Worm (Caenorhabditis elegans) whole organism, late embryonic: ENCODE data around the gene noca-1.

Experiments
- F13H6.1 ChIP-seq: sonication (generic microtip); optimal IDR thresholded peaks from 2 replicates; lab custom pipeline; 2016; ENCODE audit warnings: missing genetic modification characterization, missing compliant biosample characterization
- K02D7.2 ChIP-seq: sonication (generic microtip); optimal IDR thresholded peaks from 2 replicates; lab custom pipeline; 2017; ENCODE audit warnings: mild to moderate bottlenecking, missing genetic modification characterization, missing compliant biosample characterization
- T23F11.4 ChIP-seq: fragments of 200-800 bp; sonication (Bioruptor generic); optimal IDR thresholded peaks from 2 replicates; lab custom pipeline; 2018; ENCODE audit warnings: mild to moderate bottlenecking, missing genetic modification characterization, missing compliant biosample characterization
- ama-1 ChIP-seq: fragments of 150-350 bp; optimal IDR thresholded peaks from 2 replicates; lab custom pipeline; 2014
- ceh-14 ChIP-seq: sonication (generic microtip); optimal IDR thresholded peaks from 2 replicates; lab custom pipeline; 2016; ENCODE audit warnings: missing genotype, missing genetic modification characterization, missing compliant biosample characterization
- ceh-18 ChIP-seq: sonication (generic microtip); optimal IDR thresholded peaks from 2 replicates; lab custom pipeline; 2016; ENCODE audit warnings: missing genetic modification characterization, missing compliant biosample characterization
- ceh-19 ChIP-seq: fragments of 200-800 bp; sonication (Bioruptor generic); optimal IDR thresholded peaks from 2 replicates; lab custom pipeline; 2018; ENCODE audit warnings: mild to moderate bottlenecking, missing genetic modification characterization, missing compliant biosample characterization
- ceh-2 ChIP-seq: sonication (generic microtip); optimal IDR thresholded peaks from 2 replicates; lab custom pipeline; 2016; ENCODE audit warnings: missing genotype, missing genetic modification characterization, missing compliant biosample characterization
- ceh-24 ChIP-seq: sonication (generic microtip); optimal IDR thresholded peaks from 2 replicates; lab custom pipeline; 2016; ENCODE audit warnings: mild to moderate bottlenecking, missing genetic modification characterization, missing compliant biosample characterization
- ceh-30 ChIP-seq: fragments of 150-350 bp; optimal IDR thresholded peaks from 2 replicates; lab custom pipeline; 2014; ENCODE audit warnings: missing biosample characterization, missing genetic modification characterization
- ceh-48 ChIP-seq: sonication (generic microtip); optimal IDR thresholded peaks from 2 replicates; lab custom pipeline; 2016; ENCODE audit warnings: missing genetic modification characterization, inconsistent platforms, missing compliant biosample characterization
- ceh-6 ChIP-seq: fragments of 200-800 bp; sonication (Bioruptor generic); optimal IDR thresholded peaks from 2 replicates; lab custom pipeline; 2018; ENCODE audit warnings: mild to moderate bottlenecking, missing genetic modification characterization, missing compliant biosample characterization
- ceh-9 ChIP-seq: sonication (generic microtip); optimal IDR thresholded peaks from 2 replicates; lab custom pipeline; 2016; ENCODE audit warnings: mild to moderate bottlenecking, missing genetic modification characterization, inconsistent platforms, missing compliant biosample characterization
- elt-4 ChIP-seq: sonication (generic microtip); optimal IDR thresholded peaks from 2 replicates; lab custom pipeline; 2016; ENCODE audit warnings: missing genetic modification characterization, missing compliant biosample characterization
- ets-4 ChIP-seq: sonication (generic microtip); optimal IDR thresholded peaks from 2 replicates; lab custom pipeline; 2016; ENCODE audit warnings: missing genetic modification characterization, missing compliant biosample characterization
- fax-1 ChIP-seq: sonication (generic microtip); optimal IDR thresholded peaks from 2 replicates; lab custom pipeline; 2016; ENCODE audit warnings: missing genotype, missing genetic modification characterization, missing compliant biosample characterization
- fkh-10 ChIP-seq: fragments of 150-350 bp; optimal IDR thresholded peaks from 2 replicates; lab custom pipeline; 2014; ENCODE audit warnings: missing biosample characterization, missing genetic modification reagents, missing genetic modification characterization
- hlh-30 ChIP-seq: sonication (generic microtip); optimal IDR thresholded peaks from 2 replicates; lab custom pipeline; 2017; ENCODE audit warnings: antibody characterized with exemption, missing genetic modification characterization, missing compliant biosample characterization; ENCODE audit not compliant: insufficient read depth
- hlh-8 ChIP-seq: sonication (generic microtip); optimal IDR thresholded peaks from 2 replicates; lab custom pipeline; 2016; ENCODE audit warnings: missing genotype, missing genetic modification characterization, missing compliant biosample characterization
- madf-2 ChIP-seq: sonication (generic microtip); optimal IDR thresholded peaks from 2 replicates; lab custom pipeline; 2017; ENCODE audit warnings: missing genetic modification characterization, missing compliant biosample characterization
- nfya-1 ChIP-seq: sonication (generic microtip); optimal IDR thresholded peaks from 2 replicates; lab custom pipeline; 2017; ENCODE audit warnings: missing genetic modification characterization, mild to moderate bottlenecking, missing compliant biosample characterization, antibody characterized with exemption, moderate library complexity
- nhr-232 ChIP-seq: sonication (generic microtip); optimal IDR thresholded peaks from 2 replicates; lab custom pipeline; 2016; ENCODE audit warnings: missing genetic modification characterization, missing compliant biosample characterization
- odd-2 ChIP-seq: sonication (generic microtip); optimal IDR thresholded peaks from 2 replicates; lab custom pipeline; 2017; ENCODE audit warnings: antibody characterized with exemption, mild to moderate bottlenecking, missing genetic modification characterization, missing compliant biosample characterization
- pat-9 ChIP-seq: fragments of 200-800 bp; sonication (Bioruptor generic); optimal IDR thresholded peaks from 2 replicates; lab custom pipeline; 2018; ENCODE audit warnings: mild to moderate bottlenecking, missing genetic modification characterization, moderate library complexity, missing compliant biosample characterization
- pha-2 ChIP-seq: sonication (generic microtip); optimal IDR thresholded peaks from 2 replicates; lab custom pipeline; 2017; ENCODE audit warnings: mild to moderate bottlenecking, missing genetic modification characterization, missing compliant biosample characterization
- ref-2 ChIP-seq: sonication (generic microtip); optimal IDR thresholded peaks from 2 replicates; lab custom pipeline; 2016; ENCODE audit warnings: missing genetic modification characterization, missing compliant biosample characterization
- sox-4 ChIP-seq: sonication (generic microtip); optimal IDR thresholded peaks from 2 replicates; lab custom pipeline; 2017; ENCODE audit warnings: mild to moderate bottlenecking, missing genetic modification characterization, inconsistent platforms, missing compliant biosample characterization
- syd-9 ChIP-seq: sonication (generic microtip); optimal IDR thresholded peaks from 2 replicates; lab custom pipeline; 2016; ENCODE audit warnings: mild to moderate bottlenecking, missing genetic modification characterization, moderate library complexity, missing compliant biosample characterization
- tbx-2 ChIP-seq: sonication (generic microtip); optimal IDR thresholded peaks from 2 replicates; lab custom pipeline; 2016; ENCODE audit warnings: missing genetic modification characterization, missing compliant biosample characterization
- unc-3 ChIP-seq, 2 experiments: fragments of 200-800 bp in 1 of 2; sonication (Bioruptor generic) in 1 of 2; sonication (generic microtip) in 1 of 2; conservative IDR thresholded peaks in 1 of 2; optimal IDR thresholded peaks in 1 of 2; 2 replicates each; pipeline versions ENCODE4 v1.3.6 to Lab custom; 2016 to 2022; ENCODE audit warnings: missing compliant biosample characterization in 2 of 2, missing genetic modification characterization in 2 of 2, missing genetic modification reagents in 1 of 2
- unc-55 ChIP-seq: sonication (generic microtip); optimal IDR thresholded peaks from 2 replicates; lab custom pipeline; 2017; ENCODE audit warnings: missing biosample characterization, missing genetic modification reagents, missing genetic modification characterization
- ztf-16 ChIP-seq: sonication (generic microtip); optimal IDR thresholded peaks from 2 replicates; lab custom pipeline; 2017; ENCODE audit warnings: missing genetic modification characterization, missing compliant biosample characterization

The noca-1 gene

DNA sequence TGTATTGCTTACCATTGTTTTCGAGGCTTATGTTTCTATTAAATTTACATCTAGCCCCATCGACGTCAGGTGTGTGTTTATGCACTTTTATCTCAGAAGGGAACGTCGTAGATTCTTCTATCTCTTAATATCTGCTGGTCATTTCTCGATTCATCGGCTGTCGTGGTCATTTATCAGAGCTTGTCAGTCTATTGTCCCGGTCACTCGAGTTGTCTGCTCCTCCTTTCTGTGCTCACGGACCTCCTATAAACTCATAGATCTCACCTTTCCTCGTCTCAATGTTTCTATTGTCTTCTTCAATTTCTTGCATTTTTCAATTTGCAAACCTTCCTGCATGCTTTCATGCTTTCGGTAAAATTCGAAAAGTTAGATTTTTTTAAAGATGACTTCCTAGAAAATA, 1.5 kb downstream of the noca-1 start:
- no peak for TF ChIP-seq ref-2 (tag; lab: Kevin White, UChicago)
- TF ChIP-seq ceh-2: no peak
- TF ChIP-seq ceh-9 (tag; lab: Kevin White, UChicago): no peak
- no peak for TF ChIP-seq nfya-1 (tag; lab: Kevin White, UChicago)
- TF ChIP-seq unc-55 (GFP tag; lab: Kevin White, UChicago): peak; percentile 82
- TF ChIP-seq ceh-30 (tag; lab: Kevin White, UChicago): no peak

DNA sequence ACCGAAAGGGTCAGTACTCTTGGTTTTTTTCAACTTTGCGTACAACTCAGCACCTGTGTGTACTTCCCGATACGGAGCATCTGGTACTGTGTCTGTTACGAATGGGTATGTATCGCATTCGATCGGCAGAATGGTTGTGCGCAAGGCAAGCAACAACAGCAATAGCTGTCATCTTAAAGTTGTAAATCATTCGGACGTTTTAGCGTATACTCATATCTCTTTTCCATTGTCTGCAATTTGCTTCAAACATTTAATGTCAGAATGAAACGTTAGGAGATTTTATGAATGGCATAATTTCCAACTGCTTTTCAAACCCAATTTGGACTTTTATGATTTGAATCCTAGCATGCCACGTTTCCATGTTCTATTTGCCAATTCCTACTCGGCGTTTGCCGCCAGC, 4.4 kb downstream of the noca-1 start:
- peak; percentile 72 for TF ChIP-seq unc-55 (GFP tag; lab: Kevin White, UChicago)
- TF ChIP-seq ztf-16 (tag; lab: Kevin White, UChicago): no peak

DNA sequence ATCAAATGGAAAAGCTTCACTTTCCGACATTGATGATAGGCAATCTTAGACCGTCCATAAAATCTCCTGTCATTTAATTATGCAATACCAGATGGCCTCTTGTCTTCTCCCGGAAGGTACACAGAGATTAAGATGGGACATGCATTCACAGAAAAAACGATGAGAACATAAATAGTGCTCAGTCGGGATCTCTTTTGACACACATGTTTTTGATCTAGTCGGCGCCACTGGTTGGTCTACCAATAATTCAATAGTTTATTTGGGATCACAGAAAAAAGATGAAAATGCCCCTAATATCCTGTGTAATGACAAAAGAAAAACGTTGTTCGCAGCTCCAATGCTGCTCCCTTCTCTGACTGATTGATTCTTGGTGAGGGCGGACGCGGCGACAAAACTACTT, 8.3 kb downstream of the noca-1 start:
- TF ChIP-seq syd-9 (tag; lab: Kevin White, UChicago) (no peak), sox-4 (tag; lab: Kevin White, UChicago) (no peak), pha-2 (tag; lab: Kevin White, UChicago) (no peak), ets-4 (tag; lab: Kevin White, UChicago) (no peak), T23F11.4 (GFP tag; lab: Kevin White, UChicago) (no peak), ceh-19 (GFP tag; lab: Kevin White, UChicago) (no peak), ceh-9 (tag; lab: Kevin White, UChicago) (no peak), ceh-6 (GFP tag; lab: Kevin White, UChicago) (no peak), pat-9 (tag; lab: Kevin White, UChicago) (no peak), unc-3 (GFP tag; conservative IDR thresholded peaks at IDR 0.05; lab: Robert Waterston, UW) (no peak), unc-3 (tag; optimal IDR thresholded peaks at IDR 0.05; lab: Kevin White, UChicago) (no peak), K02D7.2 (no peak), fax-1 (tag; lab: Kevin White, UChicago) (no peak), F13H6.1 (tag; lab: Kevin White, UChicago) (no peak), ama-1 (lab: Kevin White, UChicago) (no peak), unc-55 (GFP tag; lab: Kevin White, UChicago) (no peak), ceh-14 (tag; lab: Kevin White, UChicago) (no peak), nhr-232 (no peak)

DNA sequence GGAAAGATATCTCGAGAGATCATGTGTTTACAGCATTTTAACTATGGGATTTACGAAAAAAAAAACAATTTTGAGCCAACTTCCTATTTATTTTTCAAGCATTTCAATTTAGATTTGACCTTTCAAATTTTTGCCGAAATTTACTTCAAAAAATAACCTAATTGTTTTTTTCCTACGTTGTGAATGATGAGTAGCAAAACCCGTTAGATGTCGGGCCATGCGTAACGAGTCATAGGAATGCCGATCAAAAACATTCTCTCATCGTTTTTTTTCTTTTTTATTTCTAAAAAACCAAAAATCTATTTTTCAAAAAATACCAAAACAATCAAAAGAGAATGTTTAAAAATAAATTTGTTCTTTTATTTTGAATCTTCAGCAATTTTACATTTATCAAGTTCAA, 10.2 kb downstream of the noca-1 start:
- TF ChIP-seq ceh-6 (GFP tag; lab: Kevin White, UChicago) (no peak), nfya-1 (tag; lab: Kevin White, UChicago) (no peak), hlh-8 (tag; lab: Kevin White, UChicago) (no peak), ceh-48 (tag; lab: Kevin White, UChicago) (no peak), ceh-19 (GFP tag; lab: Kevin White, UChicago) (no peak)

DNA sequence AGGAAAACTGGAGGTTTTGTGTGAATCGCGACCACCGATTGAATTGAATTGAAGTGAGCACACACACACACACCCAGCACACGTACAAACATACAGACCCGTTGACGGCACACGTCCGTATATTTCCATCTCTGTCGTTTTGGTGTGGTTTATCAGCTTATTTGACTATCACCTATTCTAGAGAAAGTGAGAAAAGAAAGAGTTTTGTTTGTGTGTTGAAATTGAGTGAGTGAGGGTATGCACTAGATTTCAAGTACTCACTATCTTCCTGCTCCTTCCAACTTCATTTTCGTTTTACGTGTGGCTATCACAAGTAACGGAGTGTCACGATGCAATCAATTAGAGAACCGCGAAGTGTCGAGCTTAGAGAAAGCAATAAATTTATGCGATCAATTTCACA, 11.1 kb downstream of the noca-1 start:
- TF ChIP-seq T23F11.4 (GFP tag; lab: Kevin White, UChicago): no peak
- TF ChIP-seq odd-2 (tag; lab: Kevin White, UChicago): no peak
- TF ChIP-seq hlh-30: no peak
- TF ChIP-seq tbx-2 (tag; lab: Kevin White, UChicago): no peak
- TF ChIP-seq madf-2 (tag; lab: Kevin White, UChicago): no peak
- TF ChIP-seq ceh-48 (tag; lab: Kevin White, UChicago): no peak
- TF ChIP-seq elt-4 (tag; lab: Kevin White, UChicago): no peak
- no peak for TF ChIP-seq sox-4 (tag; lab: Kevin White, UChicago)
- TF ChIP-seq ceh-18 (tag; lab: Kevin White, UChicago): no peak
- TF ChIP-seq fkh-10: no peak
- TF ChIP-seq ceh-24 (tag; lab: Kevin White, UChicago): no peak
- no peak for TF ChIP-seq ceh-19 (GFP tag; lab: Kevin White, UChicago)
- no peak for TF ChIP-seq nfya-1 (tag; lab: Kevin White, UChicago)
- TF ChIP-seq, all 69 proteins: peak for 0
